Fruit fly (Drosophila melanogaster) S2 (cell line): ENCODE data around the gene CG32176.
A peak's percentile ranks its signal among the peaks of the same experiment; 100 is the strongest.

Experiments
- CG8478 ChIP-seq: fragments of >200 bp; optimal IDR thresholded peaks from 2 replicates; lab custom pipeline; 2018
- CTCF ChIP-seq, 2 experiments: fragments of >200 bp; optimal IDR thresholded peaks; 2 replicates each; lab custom pipeline; 2018

The CG32176 gene

dm6 chr3L:17441602-17442001, 7.9 kb downstream of the CG32176 start:
- TF ChIP-seq CTCF (optimal IDR thresholded peaks at IDR 0.05; lab: Kevin White, UChicago) (no peak), CG8478 (lab: Kevin White, UChicago) (no peak)

dm6 chr3L:17444569-17444968, 10.9 kb downstream of the CG32176 start:
- TF ChIP-seq CTCF (optimal IDR thresholded peaks at IDR 0.05; lab: Kevin White, UChicago) (no peak), CG8478 (lab: Kevin White, UChicago) (no peak)

- no peak for TF ChIP-seq CG8478 (lab: Kevin White, UChicago)
- TF ChIP-seq CTCF (optimal IDR thresholded peaks at IDR 0.05; lab: Kevin White, UChicago), result no peak
These were observed 12.2 kb downstream of the CG32176 start for dm6 chr3L:17445629-17446431.

- no peak for TF ChIP-seq CG8478 (lab: Kevin White, UChicago)
- no peak for TF ChIP-seq CTCF (optimal IDR thresholded peaks at IDR 0.05; lab: Kevin White, UChicago)
These were observed 14.2 kb downstream of the CG32176 start for dm6 chr3L:17447881-17448280.

dm6 chr3L:17457695-17458242, 24.1 kb downstream of the CG32176 start:
- TF ChIP-seq CTCF (optimal IDR thresholded peaks at IDR 0.05; lab: Kevin White, UChicago), result no peak
- TF ChIP-seq CG8478 (lab: Kevin White, UChicago), result no peak

dm6 chr3L:17458856-17459518, 25.3 kb downstream of the CG32176 start:
- no peak for TF ChIP-seq CG8478 (lab: Kevin White, UChicago)
- no peak for TF ChIP-seq CTCF (optimal IDR thresholded peaks at IDR 0.05; lab: Kevin White, UChicago)

- TF ChIP-seq CTCF (optimal IDR thresholded peaks at IDR 0.05; lab: Kevin White, UChicago) (no peak), CG8478 (lab: Kevin White, UChicago) (no peak)
These were observed 27.8 kb downstream of the CG32176 start for dm6 chr3L:17461369-17462012.

dm6 chr3L:17462474-17462873, 28.8 kb downstream of the CG32176 start:
- no peak for TF ChIP-seq CG8478 (lab: Kevin White, UChicago)
- TF ChIP-seq CTCF (optimal IDR thresholded peaks at IDR 0.05; lab: Kevin White, UChicago), result no peak

- no peak for TF ChIP-seq CG8478 (lab: Kevin White, UChicago)
- TF ChIP-seq CTCF (optimal IDR thresholded peaks at IDR 0.05; lab: Kevin White, UChicago), result peak in 1 of 2 experiments; percentile 61
These were observed 32.1 kb downstream of the CG32176 start, which contains the start of gene QIL1 for dm6 chr3L:17465804-17466203. TSS of gene QIL1 (plus strand) at chr3L:17465945.

- TF ChIP-seq CTCF (optimal IDR thresholded peaks at IDR 0.05; lab: Kevin White, UChicago), result peak; percentile 60 to 67
- no peak for TF ChIP-seq CG8478 (lab: Kevin White, UChicago)
These were observed 36.4 kb downstream of the CG32176 start, which contains the start of gene SecCl for dm6 chr3L:17470110-17470509. TSS of gene SecCl (plus strand) at chr3L:17470127.

- TF ChIP-seq CTCF (optimal IDR thresholded peaks at IDR 0.05; lab: Kevin White, UChicago), result no peak
- TF ChIP-seq CG8478 (lab: Kevin White, UChicago), result no peak
These were observed 40.2 kb downstream of the CG32176 start for dm6 chr3L:17473889-17474288.

- TF ChIP-seq CTCF (optimal IDR thresholded peaks at IDR 0.05; lab: Kevin White, UChicago), result peak; percentile 61 to 71
- TF ChIP-seq CG8478 (lab: Kevin White, UChicago), result no peak
These were observed 41.2 kb downstream of the CG32176 start, which contains the start of the genes UQCR-Q and CG46525 for dm6 chr3L:17474711-17475451. TSS of gene UQCR-Q (plus strand) at chr3L:17474761. TSS of gene CG46525 (plus strand) at chr3L:17475220.

- TF ChIP-seq CTCF (optimal IDR thresholded peaks at IDR 0.05; lab: Kevin White, UChicago), result peak in 1 of 2 experiments; percentile 18
- TF ChIP-seq CG8478 (lab: Kevin White, UChicago), result no peak
These were observed 42.3 kb downstream of the CG32176 start, which contains the start of gene CG34250 for dm6 chr3L:17475979-17476393. TSS of gene CG34250 (plus strand) at chr3L:17476222.

- TF ChIP-seq CG8478 (lab: Kevin White, UChicago) (no peak), CTCF (optimal IDR thresholded peaks at IDR 0.05; lab: Kevin White, UChicago) (no peak)
These were observed 42.8 kb downstream of the CG32176 start for dm6 chr3L:17476496-17476895.
